Fruit fly (Drosophila melanogaster) whole organism, embryonic: ENCODE measurements around the gene sws.

Source experiments
- CG11398 ChIP-seq: fragments of 200-800 bp; sonication (Bioruptor generic); optimal IDR thresholded peaks from 2 replicates; lab custom pipeline; 2016; ENCODE audit warnings: missing biosample characterization, missing genetic modification characterization
- CG11504 ChIP-seq: fragments of 200-800 bp; sonication (Bioruptor generic); optimal IDR thresholded peaks from 3 replicates; lab custom pipeline; 2019; ENCODE audit warnings: missing biosample characterization, mild to moderate bottlenecking, missing genetic modification characterization, moderate library complexity
- CG12219 ChIP-seq: fragments of 200-800 bp; sonication (Bioruptor generic); optimal IDR thresholded peaks from 3 replicates; lab custom pipeline; 2018; ENCODE audit warnings: missing biosample characterization, mild to moderate bottlenecking, missing genetic modification characterization
- CG12391 ChIP-seq: fragments of 200-800 bp; sonication (Bioruptor generic); optimal IDR thresholded peaks from 3 replicates; lab custom pipeline; 2018; ENCODE audit warnings: missing biosample characterization, mild to moderate bottlenecking, missing genetic modification characterization, moderate library complexity
- CG13287 ChIP-seq: fragments of 200-800 bp; sonication (Bioruptor generic); IDR thresholded peaks from 2 replicates; pipeline ENCODE4 v1.3.6; 2022; ENCODE audit warnings: missing biosample characterization, missing genetic modification characterization; ENCODE audit not compliant: partially characterized antibody
- CG14441 ChIP-seq: fragments of 200-800 bp; sonication (Bioruptor generic); IDR thresholded peaks from 2 replicates; pipeline ENCODE4 v1.3.6; 2022; ENCODE audit warnings: missing biosample characterization, missing genetic modification characterization
- CG15696 ChIP-seq: fragments of 200-800 bp; sonication (Bioruptor generic); optimal IDR thresholded peaks from 2 replicates; lab custom pipeline; 2019; ENCODE audit warnings: missing biosample characterization, mild to moderate bottlenecking, missing genetic modification characterization, moderate library complexity
- CG2875 ChIP-seq: fragments of 200-800 bp; sonication (Bioruptor generic); optimal IDR thresholded peaks from 2 replicates; lab custom pipeline; 2017; ENCODE audit warnings: missing biosample characterization, mild to moderate bottlenecking, missing genetic modification characterization, missing genetic modification reagents
- CG30403 ChIP-seq: fragments of 200-800 bp; sonication (Bioruptor generic); optimal IDR thresholded peaks from 3 replicates; lab custom pipeline; 2016; ENCODE audit warnings: missing biosample characterization, missing genetic modification characterization
- CG33557 ChIP-seq: fragments of 200-800 bp; sonication (Bioruptor generic); optimal IDR thresholded peaks from 2 replicates; lab custom pipeline; 2019; ENCODE audit warnings: missing biosample characterization, mild to moderate bottlenecking, missing genetic modification characterization, moderate library complexity
- CG34224 ChIP-seq: fragments of 200-800 bp; sonication (Bioruptor generic); IDR thresholded peaks from 3 replicates; pipeline ENCODE4 v1.3.6; 2022; ENCODE audit warnings: missing biosample characterization, missing genetic modification characterization; ENCODE audit not compliant: partially characterized antibody
- CG4282 ChIP-seq: fragments of 200-800 bp; sonication (Bioruptor generic); optimal IDR thresholded peaks from 2 replicates; lab custom pipeline; 2016; ENCODE audit warnings: missing biosample characterization, missing genetic modification characterization
- CG6689 ChIP-seq: fragments of 200-800 bp; sonication (Bioruptor generic); IDR thresholded peaks from 2 replicates; pipeline ENCODE4 v1.3.6; 2022; ENCODE audit warnings: missing biosample characterization, missing genetic modification characterization
- CG7786 ChIP-seq: fragments of 200-800 bp; sonication (Bioruptor generic); optimal IDR thresholded peaks from 2 replicates; lab custom pipeline; 2016; ENCODE audit warnings: missing biosample characterization, missing genetic modification characterization
- CG8388 ChIP-seq: fragments of 200-800 bp; sonication (Bioruptor generic); optimal IDR thresholded peaks from 2 replicates; lab custom pipeline; 2019; ENCODE audit warnings: missing biosample characterization, mild to moderate bottlenecking, missing genetic modification characterization, moderate library complexity
- CG9797 ChIP-seq: fragments of 200-800 bp; sonication (Bioruptor generic); optimal IDR thresholded peaks from 3 replicates; lab custom pipeline; 2018; ENCODE audit warnings: missing biosample characterization, mild to moderate bottlenecking, missing genetic modification characterization
- Dref ChIP-seq: fragments of 200-800 bp; sonication (Bioruptor generic); IDR thresholded peaks from 2 replicates; pipeline ENCODE4 v1.3.6; 2022; ENCODE audit warnings: missing biosample characterization, missing genetic modification characterization
- Eip74EF ChIP-seq, 2 experiments: fragments of 200-800 bp in 1 of 2; fragments of >200 bp in 1 of 2; sonication (Bioruptor generic) in 1 of 2; optimal IDR thresholded peaks; 2 replicates each; lab custom pipeline; 2017 to 2019; ENCODE audit warnings: missing biosample characterization in 2 of 2, missing genetic modification characterization in 2 of 2, mild to moderate bottlenecking in 1 of 2, moderate library complexity in 1 of 2
- Ets65A ChIP-seq: fragments of 200-800 bp; sonication (Bioruptor generic); peaks from one replicate; lab custom pipeline; 2016; ENCODE audit warnings: missing biosample characterization, missing genetic modification characterization
- HLH54F ChIP-seq: fragments of 200-800 bp; sonication (Bioruptor generic); optimal IDR thresholded peaks from 3 replicates; lab custom pipeline; 2016; ENCODE audit warnings: missing biosample characterization, missing genetic modification characterization
- Med ChIP-seq: fragments of 200-800 bp; sonication (Bioruptor generic); peaks from one replicate; lab custom pipeline; 2016; ENCODE audit warnings: missing biosample characterization, missing genetic modification characterization, mild to moderate bottlenecking, inconsistent platforms, moderate library complexity
- NK7.1 ChIP-seq: fragments of 200-800 bp; sonication (Bioruptor generic); optimal IDR thresholded peaks from 3 replicates; lab custom pipeline; 2016; ENCODE audit warnings: missing biosample characterization, missing genetic modification characterization
- Optix ChIP-seq: fragments of 200-800 bp; sonication (Bioruptor generic); IDR thresholded peaks from 3 replicates; pipeline ENCODE4 v1.3.6; 2022; ENCODE audit warnings: missing biosample characterization, missing genetic modification characterization
- Ptx1 ChIP-seq: fragments of 200-800 bp; sonication (Bioruptor generic); IDR thresholded peaks from 2 replicates; pipeline ENCODE4 v1.3.6; 2022; ENCODE audit warnings: missing biosample characterization, missing genetic modification characterization
- Rfx ChIP-seq: fragments of 200-800 bp; sonication (Bioruptor generic); IDR thresholded peaks from 2 replicates; pipeline ENCODE4 v1.3.6; 2022; ENCODE audit warnings: missing biosample characterization, missing genetic modification characterization
- Sry-δ ChIP-seq: fragments of 200-800 bp; sonication (Bioruptor generic); optimal IDR thresholded peaks from 2 replicates; lab custom pipeline; 2016; ENCODE audit warnings: missing biosample characterization, missing genetic modification characterization
- Stat92E ChIP-seq, 3 experiments: fragments of >200 bp in 2 of 3; fragments of 200-800 bp in 1 of 3; sonication (Bioruptor generic) in 1 of 3; optimal IDR thresholded peaks; 2 replicates each; lab custom pipeline; 2017 to 2019; ENCODE audit warnings: missing biosample characterization in 3 of 3, missing genetic modification characterization in 3 of 3, mild to moderate bottlenecking in 1 of 3, moderate library complexity in 1 of 3
- Taf1 ChIP-seq: fragments of 200-800 bp; sonication (Bioruptor generic); IDR thresholded peaks from 2 replicates; pipeline ENCODE4 v1.3.6; 2022; ENCODE audit warnings: missing biosample characterization, missing genetic modification characterization
- Trl ChIP-seq, 3 experiments: fragments of >200 bp in 2 of 3; fragments of 200-800 bp in 1 of 3; sonication (Bioruptor generic) in 1 of 3; optimal IDR thresholded peaks; 2 replicates in 1 of 3; 3 replicates in 2 of 3; lab custom pipeline; 2016 to 2017; ENCODE audit warnings: missing biosample characterization in 1 of 3, missing genetic modification characterization in 1 of 3
- al ChIP-seq: fragments of 200-800 bp; sonication (Bioruptor generic); IDR thresholded peaks from 2 replicates; pipeline ENCODE4 v1.3.6; 2022; ENCODE audit warnings: missing biosample characterization, missing genetic modification characterization
- bbx ChIP-seq: fragments of 200-800 bp; sonication (Bioruptor generic); IDR thresholded peaks from 2 replicates; pipeline ENCODE4 v1.3.6; 2022; ENCODE audit warnings: missing biosample characterization, missing genetic modification characterization; ENCODE audit not compliant: partially characterized antibody
- bowl ChIP-seq: fragments of 200-800 bp; sonication (Bioruptor generic); IDR thresholded peaks from 2 replicates; pipeline ENCODE4 v1.3.6; 2022; ENCODE audit warnings: missing biosample characterization, missing genetic modification characterization
- dimm ChIP-seq: fragments of 200-800 bp; sonication (Bioruptor generic); IDR thresholded peaks from 2 replicates; pipeline ENCODE4 v1.3.6; 2022; ENCODE audit warnings: missing biosample characterization, missing genetic modification characterization
- ftz-f1 ChIP-seq: fragments of 200-800 bp; sonication (Bioruptor generic); optimal IDR thresholded peaks from 2 replicates; lab custom pipeline; 2016; ENCODE audit warnings: missing biosample characterization, missing genetic modification characterization
- gcm ChIP-seq: fragments of 200-800 bp; sonication (Bioruptor generic); optimal IDR thresholded peaks from 2 replicates; lab custom pipeline; 2019; ENCODE audit warnings: missing biosample characterization, mild to moderate bottlenecking, missing genetic modification characterization, moderate library complexity
- gsb ChIP-seq: fragments of 200-800 bp; sonication (Bioruptor generic); IDR thresholded peaks from 2 replicates; pipeline ENCODE4 v1.3.6; 2022; ENCODE audit warnings: missing biosample characterization, missing genetic modification characterization
- gsb-n ChIP-seq: fragments of 200-800 bp; sonication (Bioruptor generic); optimal IDR thresholded peaks from 3 replicates; lab custom pipeline; 2018; ENCODE audit warnings: missing biosample characterization, mild to moderate bottlenecking, missing genetic modification characterization
- ham ChIP-seq: fragments of 200-800 bp; sonication (Bioruptor generic); IDR thresholded peaks from 2 replicates; pipeline ENCODE4 v1.3.6; 2022; ENCODE audit warnings: missing biosample characterization, missing genetic modification characterization
- lilli ChIP-seq: fragments of 200-800 bp; sonication (Bioruptor generic); optimal IDR thresholded peaks from 3 replicates; lab custom pipeline; 2016; ENCODE audit warnings: missing biosample characterization, missing genetic modification characterization
- nerfin-1 ChIP-seq: fragments of 200-800 bp; sonication (Bioruptor generic); optimal IDR thresholded peaks from 3 replicates; lab custom pipeline; 2019; ENCODE audit warnings: missing biosample characterization, mild to moderate bottlenecking, missing genetic modification characterization, moderate library complexity
- onecut ChIP-seq: fragments of 200-800 bp; sonication (Bioruptor generic); IDR thresholded peaks from 2 replicates; pipeline ENCODE4 v1.3.6; 2022; ENCODE audit warnings: missing biosample characterization, missing genetic modification characterization
- peb ChIP-seq: fragments of 200-800 bp; sonication (Bioruptor generic); IDR thresholded peaks from 2 replicates; pipeline ENCODE4 v1.3.6; 2022; ENCODE audit warnings: missing biosample characterization, missing genetic modification characterization
- pzg ChIP-seq: fragments of 200-800 bp; sonication (Bioruptor generic); optimal IDR thresholded peaks from 3 replicates; lab custom pipeline; 2018; ENCODE audit warnings: missing biosample characterization, mild to moderate bottlenecking, missing genetic modification characterization, moderate library complexity
- rib ChIP-seq: fragments of 200-800 bp; sonication (Bioruptor generic); IDR thresholded peaks from 2 replicates; pipeline ENCODE4 v1.3.6; 2022; ENCODE audit warnings: missing biosample characterization, missing genetic modification characterization
- schlank ChIP-seq: fragments of 200-800 bp; sonication (Bioruptor generic); optimal IDR thresholded peaks from 2 replicates; lab custom pipeline; 2018; ENCODE audit warnings: missing biosample characterization, mild to moderate bottlenecking, missing genetic modification characterization
- sim ChIP-seq: fragments of 200-800 bp; sonication (Bioruptor generic); IDR thresholded peaks from 2 replicates; pipeline ENCODE4 v1.3.6; 2022; ENCODE audit warnings: missing biosample characterization, missing genetic modification characterization
- slbo ChIP-seq: fragments of 200-800 bp; sonication (Bioruptor generic); IDR thresholded peaks from 2 replicates; pipeline ENCODE4 v1.3.6; 2022; ENCODE audit warnings: missing biosample characterization, missing genetic modification characterization
- slou ChIP-seq: fragments of 200-800 bp; sonication (Bioruptor generic); optimal IDR thresholded peaks from 3 replicates; lab custom pipeline; 2016; ENCODE audit warnings: missing biosample characterization, missing genetic modification characterization
- so ChIP-seq: fragments of 200-800 bp; sonication (Bioruptor generic); IDR thresholded peaks from 3 replicates; pipeline ENCODE4 v1.3.6; 2022; ENCODE audit warnings: missing biosample characterization, missing genetic modification characterization
- stwl ChIP-seq: fragments of 200-800 bp; sonication (Bioruptor generic); optimal IDR thresholded peaks from 3 replicates; lab custom pipeline; 2018; ENCODE audit warnings: missing biosample characterization, mild to moderate bottlenecking, missing genetic modification characterization, moderate library complexity

Gene sws

dm6 chrX:7946858-7947313 is 21.1 kb downstream of the sws start, which contains the start of gene orion (continued):
- TF ChIP-seq Med (GFP tag; lab: Kevin White, UChicago) (peak; percentile 87), CG34224 (GFP tag; lab: Robert Waterston, UW) (peak; percentile 82), Trl (optimal IDR thresholded peaks at IDR 0.05; lab: Kevin White, UChicago) (peak; percentile 26 to 52), Trl (GFP tag; optimal IDR thresholded peaks at IDR 0.05; lab: Kevin White, UChicago) (no peak), CG12219 (GFP tag; lab: Kevin White, UChicago) (peak; percentile 15), CG8388 (GFP tag; lab: Kevin White, UChicago) (no peak), CG7786 (GFP tag; lab: Kevin White, UChicago) (no peak), gsb (GFP tag; lab: Robert Waterston, UW) (peak; percentile 32; the same call in 1 of the 2 replicates), CG15696 (tag; lab: Kevin White, UChicago) (peak; percentile 48), Sry-δ (peak; percentile 48), gsb-n (tag; lab: Kevin White, UChicago) (no peak), Taf1 (GFP tag; lab: Robert Waterston, UW) (no peak), CG33557 (GFP tag; lab: Kevin White, UChicago) (no peak), stwl (peak; percentile 56), rib (GFP tag; lab: Robert Waterston, UW) (peak; percentile 56; the same call in 1 of the 2 replicates), ftz-f1 (no peak), HLH54F (GFP tag; lab: Kevin White, UChicago) (no peak), schlank (tag; lab: Kevin White, UChicago) (no peak), CG30403 (no peak), ham (no peak), onecut (GFP tag; lab: Robert Waterston, UW) (peak; percentile 45), so (GFP tag; lab: Robert Waterston, UW) (peak; percentile 66; the same call in 1 of the 3 replicates), Stat92E (GFP tag; optimal IDR thresholded peaks at IDR 0.05; lab: Kevin White, UChicago) (no peak), CG12391 (tag; lab: Kevin White, UChicago) (peak; percentile 19), bowl (GFP tag; lab: Robert Waterston, UW) (no peak), CG2875 (GFP tag; lab: Kevin White, UChicago) (peak; percentile 9), Optix (GFP tag; lab: Robert Waterston, UW) (peak; percentile 53; the same call in 1 of the 3 replicates), CG11398 (GFP tag; lab: Kevin White, UChicago) (no peak), pzg (GFP tag; lab: Kevin White, UChicago) (peak; percentile 32), nerfin-1 (tag; lab: Kevin White, UChicago) (peak; percentile 15), al (GFP tag; lab: Robert Waterston, UW) (no peak), gcm (GFP tag; lab: Kevin White, UChicago) (peak; percentile 46), lilli (GFP tag; lab: Kevin White, UChicago) (peak; percentile 42), CG11504 (no peak), Dref (GFP tag; lab: Robert Waterston, UW) (peak; percentile 73), sim (GFP tag; lab: Robert Waterston, UW) (no peak), slou (GFP tag; lab: Kevin White, UChicago) (no peak), slbo (GFP tag; lab: Robert Waterston, UW) (0 out of 2 replicates have a peak, but pooled peaks have one; percentile 33), NK7.1 (no peak), CG14441 (GFP tag; lab: Robert Waterston, UW) (peak; percentile 8; the same call in 1 of the 2 replicates), Ptx1 (0 out of 2 replicates have a peak, but pooled peaks have one; percentile 25), Ets65A (GFP tag; lab: Kevin White, UChicago) (no peak), CG6689 (GFP tag; lab: Robert Waterston, UW) (no peak), Rfx (GFP tag; lab: Robert Waterston, UW) (peak; percentile 65), bbx (peak; percentile 90), CG4282 (no peak), CG9797 (GFP tag; lab: Kevin White, UChicago) (peak; percentile 27), Eip74EF (GFP tag; optimal IDR thresholded peaks at IDR 0.05; lab: Kevin White, UChicago) (no peak), CG13287 (GFP tag; lab: Robert Waterston, UW) (peak; percentile 86), dimm (no peak), peb (GFP tag; lab: Robert Waterston, UW) (no peak)
